Worm (Caenorhabditis elegans) whole organism, mixed stage, embryonic: ENCODE measurements around the gene T01B7.9.

Source experiments
- bed-3 ChIP-seq: fragments of 200-800 bp; sonication (Bioruptor generic); optimal IDR thresholded peaks from 3 replicates; lab custom pipeline; 2018; ENCODE audit warnings: mild to moderate bottlenecking, missing genetic modification characterization, moderate library complexity, missing compliant biosample characterization
- ceh-39 ChIP-seq: fragments of 150-350 bp; optimal IDR thresholded peaks from 2 replicates; lab custom pipeline; 2014; ENCODE audit warnings: missing biosample characterization, missing genetic modification characterization
- cnd-1 ChIP-seq: fragments of 200-800 bp; sonication (Bioruptor generic); optimal IDR thresholded peaks from 2 replicates; lab custom pipeline; 2018; ENCODE audit warnings: mild to moderate bottlenecking, missing genetic modification characterization, missing compliant biosample characterization
- elt-1 ChIP-seq: sonication (generic microtip); optimal IDR thresholded peaks from 2 replicates; lab custom pipeline; 2017; ENCODE audit warnings: missing genetic modification characterization, mild to moderate bottlenecking, missing compliant biosample characterization, antibody characterized with exemption, moderate library complexity, borderline replicate concordance; ENCODE audit not compliant: insufficient read depth
- elt-3 ChIP-seq: fragments of 150-350 bp; optimal IDR thresholded peaks from 2 replicates; lab custom pipeline; 2014; ENCODE audit warnings: missing biosample characterization, missing genetic modification characterization
- mep-1 ChIP-seq: fragments of 150-350 bp; optimal IDR thresholded peaks from 2 replicates; lab custom pipeline; 2017; ENCODE audit warnings: missing biosample characterization, missing genetic modification reagents, missing genetic modification characterization, inconsistent platforms
- nhr-237 ChIP-seq: fragments of 150-350 bp; optimal IDR thresholded peaks from 2 replicates; lab custom pipeline; 2014; ENCODE audit warnings: missing biosample characterization, missing genetic modification characterization
- nhr-76 ChIP-seq: sonication (generic microtip); optimal IDR thresholded peaks from 2 replicates; lab custom pipeline; 2017; ENCODE audit warnings: missing biosample characterization, missing genetic modification characterization
- sem-2 ChIP-seq: fragments of 200-800 bp; sonication (Bioruptor generic); optimal IDR thresholded peaks from 2 replicates; lab custom pipeline; 2018; ENCODE audit warnings: mild to moderate bottlenecking, missing genetic modification characterization, missing compliant biosample characterization
- unc-62 ChIP-seq: fragments of 150-350 bp; optimal IDR thresholded peaks from 2 replicates; lab custom pipeline; 2014; ENCODE audit warnings: missing biosample characterization, missing genetic modification reagents, missing genetic modification characterization
- ztf-11 ChIP-seq: fragments of 150-350 bp; optimal IDR thresholded peaks from 2 replicates; lab custom pipeline; 2014; ENCODE audit warnings: missing biosample characterization, missing genetic modification characterization

DNA sequence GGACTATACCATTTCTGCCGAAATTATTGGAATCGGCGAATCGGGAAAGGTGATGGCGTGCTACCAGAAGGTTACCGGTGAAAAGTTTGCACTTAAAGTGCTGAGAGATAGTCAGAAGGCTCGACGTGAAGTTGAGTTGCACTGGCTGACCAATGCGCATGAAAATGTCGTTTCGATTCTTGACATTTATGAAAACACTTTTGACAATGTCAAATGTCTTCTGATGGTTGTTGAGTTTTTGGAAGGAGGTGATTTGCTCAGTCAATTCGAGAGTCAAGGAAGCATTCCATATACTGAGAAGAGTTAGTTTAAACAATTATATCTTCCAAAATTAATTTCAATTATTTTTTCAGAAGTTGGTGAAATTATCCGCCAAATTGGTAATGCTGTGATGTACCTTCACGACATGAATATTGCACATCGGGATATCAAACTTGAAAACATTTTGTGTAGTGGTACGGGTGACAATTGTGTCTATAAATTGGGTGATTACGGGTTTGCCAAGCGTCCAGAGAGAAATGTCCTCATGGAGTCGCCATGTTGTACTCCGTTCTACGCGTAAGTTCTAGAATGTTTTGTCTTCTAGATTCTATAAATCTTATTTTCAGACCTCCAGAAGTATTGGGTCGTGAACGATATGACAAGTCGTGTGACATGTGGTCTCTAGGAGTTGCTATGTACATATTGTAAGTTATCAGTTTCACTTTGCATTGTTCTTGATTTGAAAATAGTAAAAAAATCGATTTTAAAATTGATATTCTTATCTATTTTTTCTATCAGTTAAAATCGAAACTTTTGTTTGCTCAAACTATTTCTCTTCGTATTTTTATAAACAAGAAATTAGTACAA lies 19.1 kb upstream of the T01B7.9 start:
- TF ChIP-seq unc-62 (GFP tag; lab: Kevin White, UChicago) (no peak), mep-1 (tag; lab: Kevin White, UChicago) (no peak), ceh-39 (tag; lab: Kevin White, UChicago) (no peak), nhr-76 (tag; lab: Kevin White, UChicago) (no peak), sem-2 (no peak), cnd-1 (tag; lab: Kevin White, UChicago) (no peak), nhr-237 (no peak), elt-3 (tag; lab: Kevin White, UChicago) (no peak), ztf-11 (tag; lab: Kevin White, UChicago) (no peak), elt-1 (tag; lab: Kevin White, UChicago) (no peak), bed-3 (no peak)
